Fruit fly (Drosophila melanogaster) whole organism, prepupa: Measurements from ENCODE around the gene CG46427.

Experiments used
- Blimp-1 ChIP-seq: fragments of 200-800 bp; sonication (Bioruptor generic); optimal IDR thresholded peaks from 3 replicates; lab custom pipeline; 2017; ENCODE audit warnings: missing biosample characterization, missing genetic modification characterization, mild to moderate bottlenecking, moderate library complexity, missing genetic modification reagents
- Sox102F ChIP-seq: fragments of 200-800 bp; sonication (Bioruptor generic); optimal IDR thresholded peaks from 2 replicates; lab custom pipeline; 2016; ENCODE audit warnings: missing biosample characterization, mild to moderate bottlenecking, missing genetic modification characterization
- Sox14 ChIP-seq: fragments of 200-800 bp; sonication (Bioruptor generic); optimal IDR thresholded peaks from 3 replicates; lab custom pipeline; 2016; ENCODE audit warnings: missing biosample characterization, missing genetic modification characterization
- dac ChIP-seq: fragments of 200-800 bp; sonication (Bioruptor generic); optimal IDR thresholded peaks from 2 replicates; lab custom pipeline; 2017; ENCODE audit warnings: missing biosample characterization, mild to moderate bottlenecking, missing genetic modification characterization

- peak; percentile 46 for TF ChIP-seq Sox102F (GFP tag; lab: Kevin White, UChicago)
- peak; percentile 19 for TF ChIP-seq Sox14 (GFP tag; lab: Kevin White, UChicago)
- TF ChIP-seq dac (GFP tag; lab: Kevin White, UChicago) = no peak
- no peak for TF ChIP-seq Blimp-1 (GFP tag; lab: Kevin White, UChicago)
Measured at dm6 chr3R:12406235-12407196, 32.4 kb downstream of the CG46427 start, which contains the start of gene CG5167.
